Worm (Caenorhabditis elegans) whole organism, L4 larva: ENCODE data around the gene scc-1.

Experiments
- F37D6.2 ChIP-seq: sonication (generic microtip); optimal IDR thresholded peaks from 2 replicates; lab custom pipeline; 2016; ENCODE audit warnings: mild to moderate bottlenecking, missing genetic modification characterization, missing compliant biosample characterization
- F49E8.2 ChIP-seq: sonication (generic microtip); optimal IDR thresholded peaks from 2 replicates; lab custom pipeline; 2016; ENCODE audit warnings: missing compliant biosample characterization, mild to moderate bottlenecking, missing genetic modification characterization, borderline replicate concordance
- T20F7.1 ChIP-seq: fragments of 200-800 bp; sonication (Bioruptor generic); optimal IDR thresholded peaks from 2 replicates; lab custom pipeline; 2018; ENCODE audit warnings: mild to moderate bottlenecking, missing genetic modification characterization, missing compliant biosample characterization
- Y48G9A.11 ChIP-seq: fragments of 200-800 bp; sonication (Bioruptor generic); IDR thresholded peaks from 2 replicates; pipeline ENCODE4 v1.3.6; 2022; ENCODE audit warnings: missing genetic modification reagents, missing genetic modification characterization, missing compliant biosample characterization
- Y75B8A.6 ChIP-seq: fragments of 200-800 bp; sonication (Bioruptor generic); IDR thresholded peaks from 2 replicates; pipeline ENCODE4 v1.3.6; 2022; ENCODE audit warnings: missing genetic modification reagents, missing genetic modification characterization, missing compliant biosample characterization
- ama-1 ChIP-seq: fragments of 150-350 bp; optimal IDR thresholded peaks from 2 replicates; lab custom pipeline; 2014; ENCODE audit warnings: inconsistent platforms, mixed read lengths
- arid-1 ChIP-seq: fragments of 200-800 bp; sonication (Bioruptor generic); conservative IDR thresholded peaks from 2 replicates; pipeline ENCODE4 v1.3.6; 2022; ENCODE audit warnings: missing genetic modification reagents, missing genetic modification characterization, missing compliant biosample characterization
- ceh-28 ChIP-seq: fragments of 150-350 bp; optimal IDR thresholded peaks from 2 replicates; lab custom pipeline; 2014; ENCODE audit warnings: missing biosample characterization, missing genetic modification reagents, missing genetic modification characterization
- ctbp-1 ChIP-seq: fragments of 200-800 bp; sonication (Bioruptor generic); IDR thresholded peaks from 2 replicates; pipeline ENCODE4 v1.3.6; 2022; ENCODE audit warnings: missing genetic modification reagents, missing genetic modification characterization, missing compliant biosample characterization
- daf-16 ChIP-seq, 3 experiments: sonication (generic microtip); optimal IDR thresholded peaks; 2 replicates each; lab custom pipeline; 2016 to 2017; ENCODE audit warnings: missing genetic modification characterization in 3 of 3, missing genetic modification reagents in 3 of 3, mild to moderate bottlenecking in 2 of 3, missing compliant biosample characterization in 2 of 3, missing biosample characterization in 1 of 3, moderate library complexity in 1 of 3
- dmd-8 ChIP-seq: fragments of 200-800 bp; sonication (Bioruptor generic); IDR thresholded peaks from 2 replicates; pipeline ENCODE4 v1.3.6; 2022; ENCODE audit warnings: missing genetic modification characterization, missing compliant biosample characterization
- dpl-1 ChIP-seq: fragments of 150-350 bp; optimal IDR thresholded peaks from 2 replicates; lab custom pipeline; 2014; ENCODE audit warnings: missing biosample characterization, missing genetic modification reagents, missing genetic modification characterization
- dve-1 ChIP-seq: sonication (generic microtip); optimal IDR thresholded peaks from 2 replicates; lab custom pipeline; 2017; ENCODE audit warnings: antibody characterized with exemption, mild to moderate bottlenecking, missing genetic modification characterization, missing compliant biosample characterization; ENCODE audit not compliant: insufficient read depth
- hlh-11 ChIP-seq: fragments of 200-800 bp; sonication (Bioruptor generic); optimal IDR thresholded peaks from 2 replicates; lab custom pipeline; 2018; ENCODE audit warnings: mild to moderate bottlenecking, missing genetic modification characterization, missing compliant biosample characterization
- hlh-30 ChIP-seq: sonication (generic microtip); optimal IDR thresholded peaks from 2 replicates; lab custom pipeline; 2017; ENCODE audit warnings: antibody characterized with exemption, mild to moderate bottlenecking, missing genetic modification characterization, missing compliant biosample characterization; ENCODE audit not compliant: insufficient read depth
- jun-1 ChIP-seq: fragments of 150-350 bp; optimal IDR thresholded peaks from 2 replicates; lab custom pipeline; 2014; ENCODE audit warnings: missing biosample characterization, missing genetic modification reagents, missing genetic modification characterization
- lin-1 ChIP-seq: fragments of 200-800 bp; sonication (Bioruptor generic); IDR thresholded peaks from 2 replicates; pipeline ENCODE4 v1.3.6; 2022; ENCODE audit warnings: missing genetic modification reagents, missing genetic modification characterization, missing compliant biosample characterization
- lin-29 ChIP-seq: fragments of 200-800 bp; sonication (Bioruptor generic); IDR thresholded peaks from 2 replicates; pipeline ENCODE4 v1.3.6; 2022; ENCODE audit warnings: missing genetic modification reagents, missing genetic modification characterization, missing compliant biosample characterization
- lin-38 ChIP-seq: fragments of 200-800 bp; sonication (Bioruptor generic); IDR thresholded peaks from 2 replicates; pipeline ENCODE4 v1.3.6; 2022; ENCODE audit warnings: missing genetic modification reagents, missing genetic modification characterization, missing compliant biosample characterization
- madf-5 ChIP-seq, 2 experiments: fragments of 200-800 bp; sonication (Bioruptor generic); IDR thresholded peaks; 2 replicates each; pipeline ENCODE4 v1.3.6; 2022; ENCODE audit warnings: missing compliant biosample characterization in 2 of 2, missing genetic modification characterization in 2 of 2
- mdt-29 ChIP-seq: fragments of 200-800 bp; sonication (Bioruptor generic); IDR thresholded peaks from 2 replicates; pipeline ENCODE4 v1.3.6; 2022; ENCODE audit warnings: missing genetic modification reagents, missing genetic modification characterization, missing compliant biosample characterization
- mep-1 ChIP-seq: fragments of 150-350 bp; sonication (generic microtip); optimal IDR thresholded peaks from 3 replicates; lab custom pipeline; 2014; ENCODE audit warnings: missing biosample characterization, missing genetic modification characterization
- mes-2 ChIP-seq: sonication (generic microtip); optimal IDR thresholded peaks from 2 replicates; lab custom pipeline; 2016; ENCODE audit warnings: missing genotype, mild to moderate bottlenecking, missing genetic modification characterization, missing compliant biosample characterization; ENCODE audit not compliant: poor library complexity, severe bottlenecking
- mxl-3 ChIP-seq: fragments of 200-800 bp; sonication (Bioruptor generic); optimal IDR thresholded peaks from 2 replicates; lab custom pipeline; 2018; ENCODE audit warnings: mild to moderate bottlenecking, missing genetic modification characterization, missing compliant biosample characterization
- nhr-102 ChIP-seq: sonication (generic microtip); optimal IDR thresholded peaks from 2 replicates; lab custom pipeline; 2016; ENCODE audit warnings: mild to moderate bottlenecking, missing genetic modification characterization, moderate library complexity, missing compliant biosample characterization
- nhr-11 ChIP-seq: fragments of 150-350 bp; optimal IDR thresholded peaks from 2 replicates; lab custom pipeline; 2014; ENCODE audit warnings: missing biosample characterization, missing genetic modification characterization
- nhr-111 ChIP-seq: fragments of 200-800 bp; sonication (Bioruptor generic); optimal IDR thresholded peaks from 2 replicates; lab custom pipeline; 2018; ENCODE audit warnings: mild to moderate bottlenecking, missing genetic modification characterization, missing compliant biosample characterization
- nhr-28 ChIP-seq: fragments of 150-350 bp; optimal IDR thresholded peaks from 2 replicates; lab custom pipeline; 2014; ENCODE audit warnings: missing biosample characterization, missing genetic modification characterization
- nhr-42 ChIP-seq: fragments of 200-800 bp; sonication (Bioruptor generic); IDR thresholded peaks from 2 replicates; pipeline ENCODE4 v1.3.6; 2022; ENCODE audit warnings: missing genetic modification characterization, missing compliant biosample characterization
- nhr-6 ChIP-seq: fragments of 150-350 bp; optimal IDR thresholded peaks from 2 replicates; lab custom pipeline; 2014; ENCODE audit warnings: missing biosample characterization, missing genetic modification characterization
- nhr-77 ChIP-seq: fragments of 150-350 bp; optimal IDR thresholded peaks from 2 replicates; lab custom pipeline; 2014; ENCODE audit warnings: missing biosample characterization, missing genetic modification characterization
- pqm-1 ChIP-seq: sonication (generic microtip); optimal IDR thresholded peaks from 2 replicates; lab custom pipeline; 2017; ENCODE audit warnings: missing biosample characterization, missing genetic modification characterization
- snpc-1.2 ChIP-seq: fragments of 200-800 bp; sonication (Bioruptor generic); IDR thresholded peaks from 2 replicates; pipeline ENCODE4 v1.3.6; 2022; ENCODE audit warnings: missing genetic modification reagents, missing genetic modification characterization, missing compliant biosample characterization
- snpc-4 ChIP-seq: fragments of 150-350 bp; optimal IDR thresholded peaks from 2 replicates; lab custom pipeline; 2014; ENCODE audit warnings: missing biosample characterization, missing genetic modification characterization
- spr-1 ChIP-seq: sonication (generic microtip); optimal IDR thresholded peaks from 2 replicates; lab custom pipeline; 2016; ENCODE audit warnings: mild to moderate bottlenecking, missing genetic modification characterization, missing compliant biosample characterization
- tra-1 ChIP-seq: fragments of 200-800 bp; sonication (Bioruptor generic); IDR thresholded peaks from 2 replicates; pipeline ENCODE4 v1.3.6; 2022; ENCODE audit warnings: missing genetic modification reagents, missing genetic modification characterization, missing compliant biosample characterization
- unc-130 ChIP-seq: sonication (generic microtip); optimal IDR thresholded peaks from 2 replicates; lab custom pipeline; 2016; ENCODE audit warnings: missing genetic modification reagents, missing genetic modification characterization, missing compliant biosample characterization
- vab-7 ChIP-seq: fragments of 200-800 bp; sonication (Bioruptor generic); IDR thresholded peaks from 2 replicates; pipeline ENCODE4 v1.3.6; 2022; ENCODE audit warnings: missing genetic modification reagents, missing genetic modification characterization, missing compliant biosample characterization
- zip-11 ChIP-seq: fragments of 200-800 bp; sonication (Bioruptor generic); IDR thresholded peaks from 2 replicates; pipeline ENCODE4 v1.3.6; 2022; ENCODE audit warnings: missing genetic modification characterization, missing compliant biosample characterization

The scc-1 gene

ce11 chrII:4701482-4702119 is 3.1 kb downstream of the scc-1 start, which contains the start of gene unc-85 (continued):
- peak; percentile 94 for TF ChIP-seq vab-7 (GFP tag; lab: Robert Waterston, UW)
- TF ChIP-seq F49E8.2: peak; percentile 60
- TF ChIP-seq spr-1 (tag; lab: Kevin White, UChicago): peak; percentile 70
- TF ChIP-seq nhr-11: peak; percentile 43
- TF ChIP-seq nhr-102: peak; percentile 81
- peak; percentile 49 for TF ChIP-seq F37D6.2 (tag; lab: Kevin White, UChicago)
- peak; percentile 56 for TF ChIP-seq dve-1
- TF ChIP-seq tra-1 (GFP tag; lab: Robert Waterston, UW): peak; percentile 91
- peak; percentile 88 for TF ChIP-seq lin-1
- TF ChIP-seq nhr-28 (tag; lab: Kevin White, UChicago): peak; percentile 15
- peak; percentile 65; the same call in 1 of the 2 replicates for TF ChIP-seq lin-29 (GFP tag; lab: Robert Waterston, UW)
- peak; percentile 72 for TF ChIP-seq hlh-11 (tag; lab: Kevin White, UChicago)
- peak; percentile 44 for TF ChIP-seq hlh-30 (tag; lab: Kevin White, UChicago)
- 0 out of 2 replicates have a peak, but pooled peaks have one; percentile 44 for TF ChIP-seq dmd-8 (GFP tag; lab: Robert Waterston, UW)
- peak; percentile 33 for TF ChIP-seq nhr-6 (tag; lab: Kevin White, UChicago)
- TF ChIP-seq nhr-77 (tag; lab: Kevin White, UChicago): peak; percentile 23
- TF ChIP-seq nhr-42 (GFP tag; lab: Robert Waterston, UW): peak; percentile 88
- TF ChIP-seq Y75B8A.6: peak; percentile 89
- peak; percentile 2 for TF ChIP-seq ceh-28 (tag; lab: Kevin White, UChicago)
- peak; percentile 53 to 61; a peak in 1 of 4 replicates for TF ChIP-seq madf-5 (GFP tag; IDR thresholded peaks at IDR 0.05; lab: Robert Waterston, UW)
- TF ChIP-seq mep-1 (tag; lab: Kevin White, UChicago): peak; percentile 82
- TF ChIP-seq arid-1: peak; percentile 87

ce11 chrII:4703011-4703410 is 4.5 kb downstream of the scc-1 start:
- TF ChIP-seq pqm-1 (tag; lab: Kevin White, UChicago) (no peak), daf-16 (GFP tag; optimal IDR thresholded peaks at IDR 0.05; lab: Kevin White, UChicago) (no peak), daf-16 (tag; optimal IDR thresholded peaks at IDR 0.05; lab: Kevin White, UChicago) (no peak), F37D6.2 (tag; lab: Kevin White, UChicago) (no peak), mdt-29 (GFP tag; lab: Robert Waterston, UW) (no peak), nhr-102 (no peak), Y48G9A.11 (GFP tag; lab: Robert Waterston, UW) (no peak), F49E8.2 (peak; percentile 9), nhr-42 (GFP tag; lab: Robert Waterston, UW) (no peak), zip-11 (GFP tag; lab: Robert Waterston, UW) (no peak), ama-1 (no peak), lin-38 (GFP tag; lab: Robert Waterston, UW) (peak; percentile 61), madf-5 (GFP tag; IDR thresholded peaks at IDR 0.05; lab: Robert Waterston, UW) (no peak), dpl-1 (GFP tag; lab: Kevin White, UChicago) (no peak), snpc-1.2 (no peak), nhr-111 (GFP tag; lab: Kevin White, UChicago) (no peak), mxl-3 (GFP tag; lab: Kevin White, UChicago) (no peak), T20F7.1 (GFP tag; lab: Kevin White, UChicago) (no peak), mep-1 (tag; lab: Kevin White, UChicago) (peak; percentile 7), unc-130 (GFP tag; lab: Kevin White, UChicago) (peak; percentile 7), jun-1 (tag; lab: Kevin White, UChicago) (no peak), snpc-4 (no peak), nhr-6 (tag; lab: Kevin White, UChicago) (no peak), ctbp-1 (no peak), mes-2 (tag; lab: Kevin White, UChicago) (no peak), Y75B8A.6 (no peak)
